Fruit fly (Drosophila melanogaster) whole organism, prepupa: ENCODE results near the gene Dci.

Experiments
- CG10631 ChIP-seq: fragments of 200-800 bp; sonication (Bioruptor generic); optimal IDR thresholded peaks from 2 replicates; lab custom pipeline; 2016; ENCODE audit warnings: missing biosample characterization, missing genetic modification characterization
- CG11294 ChIP-seq: fragments of 200-800 bp; sonication (Bioruptor generic); IDR thresholded peaks from 2 replicates; pipeline ENCODE4 v1.3.6; 2022; ENCODE audit warnings: missing biosample characterization, missing genetic modification characterization
- CG11762 ChIP-seq: fragments of 200-800 bp; sonication (Bioruptor generic); optimal IDR thresholded peaks from 3 replicates; lab custom pipeline; 2016; ENCODE audit warnings: missing biosample characterization, missing genetic modification characterization; ENCODE audit not compliant: insufficient read depth
- CG11902 ChIP-seq: fragments of 200-800 bp; sonication (Bioruptor generic); optimal IDR thresholded peaks from 3 replicates; lab custom pipeline; 2016; ENCODE audit warnings: missing biosample characterization, missing genetic modification characterization
- CG15336 ChIP-seq: fragments of 200-800 bp; sonication (Bioruptor generic); IDR thresholded peaks from 2 replicates; pipeline ENCODE4 v1.3.6; 2022; ENCODE audit warnings: missing biosample characterization, missing genetic modification characterization
- CG1621 ChIP-seq: fragments of 200-800 bp; sonication (Bioruptor generic); optimal IDR thresholded peaks from 3 replicates; lab custom pipeline; 2018; ENCODE audit warnings: missing biosample characterization, mild to moderate bottlenecking, missing genetic modification characterization
- CG16779 ChIP-seq: fragments of 200-800 bp; sonication (Bioruptor generic); optimal IDR thresholded peaks from 3 replicates; lab custom pipeline; 2017; ENCODE audit warnings: missing biosample characterization, mild to moderate bottlenecking, missing genetic modification characterization
- CG3032 ChIP-seq: fragments of 200-800 bp; optimal IDR thresholded peaks from 2 replicates; lab custom pipeline; 2019; ENCODE audit warnings: missing biosample characterization, mild to moderate bottlenecking, missing genetic modification characterization, moderate library complexity
- CG32006 ChIP-seq: fragments of 200-800 bp; sonication (Bioruptor generic); optimal IDR thresholded peaks from 3 replicates; lab custom pipeline; 2017; ENCODE audit warnings: missing biosample characterization, mild to moderate bottlenecking, missing genetic modification characterization
- CG34406 ChIP-seq: fragments of 200-800 bp; sonication (Bioruptor generic); optimal IDR thresholded peaks from 3 replicates; lab custom pipeline; 2016; ENCODE audit warnings: missing biosample characterization, missing genetic modification characterization
- CG3919 ChIP-seq: fragments of 200-800 bp; sonication (Bioruptor generic); optimal IDR thresholded peaks from 3 replicates; lab custom pipeline; 2016; ENCODE audit warnings: missing biosample characterization, missing genetic modification characterization
- CG4318 ChIP-seq: fragments of 200-800 bp; sonication (Bioruptor generic); optimal IDR thresholded peaks from 3 replicates; lab custom pipeline; 2017; ENCODE audit warnings: missing biosample characterization, mild to moderate bottlenecking, missing genetic modification characterization
- CG6163 ChIP-seq: fragments of 200-800 bp; sonication (Bioruptor generic); IDR thresholded peaks from 3 replicates; pipeline ENCODE4 v1.3.6; 2022; ENCODE audit warnings: missing biosample characterization, missing genetic modification characterization
- CG6276 ChIP-seq: fragments of 200-800 bp; sonication (Bioruptor generic); optimal IDR thresholded peaks from 2 replicates; lab custom pipeline; 2017; ENCODE audit warnings: missing biosample characterization, mild to moderate bottlenecking, missing genetic modification characterization
- CG6792 ChIP-seq: fragments of 200-800 bp; sonication (Bioruptor generic); optimal IDR thresholded peaks from 3 replicates; lab custom pipeline; 2016; ENCODE audit warnings: missing biosample characterization, missing genetic modification characterization
- CG7368 ChIP-seq: fragments of 200-800 bp; sonication (Bioruptor generic); optimal IDR thresholded peaks from 3 replicates; lab custom pipeline; 2016; ENCODE audit warnings: missing biosample characterization, missing genetic modification characterization
- CG8119 ChIP-seq: fragments of 200-800 bp; sonication (Bioruptor generic); IDR thresholded peaks from 3 replicates; pipeline ENCODE4 v1.3.6; 2022; ENCODE audit warnings: missing biosample characterization, missing genetic modification characterization
- CG8632 ChIP-seq: fragments of 200-800 bp; sonication (Bioruptor generic); optimal IDR thresholded peaks from 3 replicates; lab custom pipeline; 2016; ENCODE audit warnings: missing biosample characterization, missing genetic modification characterization
- CG9139 ChIP-seq: fragments of 200-800 bp; sonication (Bioruptor generic); optimal IDR thresholded peaks from 3 replicates; lab custom pipeline; 2017; ENCODE audit warnings: missing biosample characterization, mild to moderate bottlenecking, missing genetic modification characterization
- Eip78C ChIP-seq: fragments of 200-800 bp; sonication (Bioruptor generic); peaks from one replicate; lab custom pipeline; 2016; ENCODE audit warnings: missing biosample characterization, missing genetic modification characterization
- Eip93F ChIP-seq: fragments of 200-800 bp; sonication (Bioruptor generic); optimal IDR thresholded peaks from 2 replicates; lab custom pipeline; 2016; ENCODE audit warnings: missing biosample characterization, mild to moderate bottlenecking, missing genetic modification characterization
- Ets21C ChIP-seq: fragments of 200-800 bp; sonication (Bioruptor generic); optimal IDR thresholded peaks from 3 replicates; lab custom pipeline; 2016; ENCODE audit warnings: missing biosample characterization, missing genetic modification characterization
- Ets96B ChIP-seq: fragments of 200-800 bp; optimal IDR thresholded peaks from 2 replicates; lab custom pipeline; 2019; ENCODE audit warnings: missing biosample characterization, mild to moderate bottlenecking, missing genetic modification characterization, moderate library complexity
- Gug ChIP-seq: fragments of 200-800 bp; sonication (Bioruptor generic); IDR thresholded peaks from 2 replicates; pipeline ENCODE4 v1.3.6; 2022; ENCODE audit warnings: missing biosample characterization, missing genetic modification characterization
- Hr38 ChIP-seq: sonication (Bioruptor generic); optimal IDR thresholded peaks from 2 replicates; lab custom pipeline; 2016; ENCODE audit warnings: missing biosample characterization, missing genetic modification characterization
- Hr4 ChIP-seq: fragments of 200-800 bp; sonication (Bioruptor generic); optimal IDR thresholded peaks from 3 replicates; lab custom pipeline; 2016; ENCODE audit warnings: missing biosample characterization, missing genetic modification characterization
- Lpt ChIP-seq: fragments of 200-800 bp; sonication (Bioruptor generic); optimal IDR thresholded peaks from 3 replicates; lab custom pipeline; 2016; ENCODE audit warnings: missing biosample characterization, missing genetic modification characterization
- Met ChIP-seq: fragments of 200-800 bp; sonication (Bioruptor generic); optimal IDR thresholded peaks from 3 replicates; lab custom pipeline; 2016; ENCODE audit warnings: missing biosample characterization, missing genetic modification characterization
- OdsH ChIP-seq: fragments of 200-800 bp; sonication (Bioruptor generic); optimal IDR thresholded peaks from 3 replicates; lab custom pipeline; 2016; ENCODE audit warnings: missing biosample characterization, missing genetic modification characterization
- Smox ChIP-seq: fragments of 200-800 bp; sonication (Bioruptor generic); optimal IDR thresholded peaks from 3 replicates; lab custom pipeline; 2016; ENCODE audit warnings: missing biosample characterization, missing genetic modification characterization
- Sox102F ChIP-seq: fragments of 200-800 bp; sonication (Bioruptor generic); optimal IDR thresholded peaks from 2 replicates; lab custom pipeline; 2016; ENCODE audit warnings: missing biosample characterization, mild to moderate bottlenecking, missing genetic modification characterization
- Sox14 ChIP-seq: fragments of 200-800 bp; sonication (Bioruptor generic); optimal IDR thresholded peaks from 3 replicates; lab custom pipeline; 2016; ENCODE audit warnings: missing biosample characterization, missing genetic modification characterization
- Sox15 ChIP-seq: fragments of 200-800 bp; sonication (Bioruptor generic); optimal IDR thresholded peaks from 3 replicates; lab custom pipeline; 2016; ENCODE audit warnings: missing biosample characterization, missing genetic modification characterization
- achi ChIP-seq: fragments of 200-800 bp; sonication (Bioruptor generic); optimal IDR thresholded peaks from 3 replicates; lab custom pipeline; 2016; ENCODE audit warnings: missing biosample characterization, missing genetic modification characterization
- acj6 ChIP-seq: fragments of 200-800 bp; sonication (Bioruptor generic); optimal IDR thresholded peaks from 3 replicates; lab custom pipeline; 2016; ENCODE audit warnings: missing biosample characterization, missing genetic modification characterization
- cyc ChIP-seq: fragments of 200-800 bp; sonication (Bioruptor generic); optimal IDR thresholded peaks from 3 replicates; lab custom pipeline; 2016; ENCODE audit warnings: missing biosample characterization, missing genetic modification characterization
- dac ChIP-seq: fragments of 200-800 bp; sonication (Bioruptor generic); optimal IDR thresholded peaks from 2 replicates; lab custom pipeline; 2017; ENCODE audit warnings: missing biosample characterization, mild to moderate bottlenecking, missing genetic modification characterization
- eg ChIP-seq: fragments of 200-800 bp; sonication (Bioruptor generic); IDR thresholded peaks from 3 replicates; pipeline ENCODE4 v1.3.6; 2022; ENCODE audit warnings: missing biosample characterization, missing genetic modification characterization
- esn ChIP-seq: fragments of 200-800 bp; sonication (Bioruptor generic); optimal IDR thresholded peaks from 2 replicates; lab custom pipeline; 2016; ENCODE audit warnings: missing biosample characterization, mild to moderate bottlenecking, missing genetic modification characterization, moderate library complexity
- fd59A ChIP-seq: fragments of 200-800 bp; sonication (Bioruptor generic); optimal IDR thresholded peaks from 2 replicates; lab custom pipeline; 2017; ENCODE audit warnings: missing biosample characterization, mild to moderate bottlenecking, missing genetic modification characterization, missing genetic modification reagents
- fd85E ChIP-seq: fragments of 200-800 bp; sonication (Bioruptor generic); optimal IDR thresholded peaks from 3 replicates; lab custom pipeline; 2016; ENCODE audit warnings: missing biosample characterization, missing genetic modification characterization
- lz ChIP-seq: fragments of 200-800 bp; sonication (Bioruptor generic); optimal IDR thresholded peaks from 3 replicates; lab custom pipeline; 2016; ENCODE audit warnings: missing biosample characterization, missing genetic modification characterization
- net ChIP-seq: fragments of 200-800 bp; sonication (Bioruptor generic); optimal IDR thresholded peaks from 3 replicates; lab custom pipeline; 2016; ENCODE audit warnings: missing biosample characterization, missing genetic modification characterization
- pdm3 ChIP-seq: fragments of 200-800 bp; sonication (Bioruptor generic); optimal IDR thresholded peaks from 3 replicates; lab custom pipeline; 2016; ENCODE audit warnings: missing biosample characterization, missing genetic modification characterization
- salr ChIP-seq, 2 experiments: fragments of 200-800 bp; sonication (Bioruptor generic); optimal IDR thresholded peaks; 3 replicates each; lab custom pipeline; 2016 to 2018; ENCODE audit warnings: missing biosample characterization in 2 of 2, missing genetic modification characterization in 2 of 2, mild to moderate bottlenecking in 1 of 2
- spab ChIP-seq: fragments of 200-800 bp; sonication (Bioruptor generic); optimal IDR thresholded peaks from 2 replicates; lab custom pipeline; 2017; ENCODE audit warnings: missing biosample characterization, mild to moderate bottlenecking, missing genetic modification characterization, missing genetic modification reagents
- ss ChIP-seq, 2 experiments: fragments of 200-800 bp; sonication (Bioruptor generic); optimal IDR thresholded peaks; 2 replicates in 1 of 2; 3 replicates in 1 of 2; lab custom pipeline; 2017 to 2018; ENCODE audit warnings: mild to moderate bottlenecking in 2 of 2, missing biosample characterization in 2 of 2, missing genetic modification characterization in 2 of 2, moderate library complexity in 1 of 2
- svp ChIP-seq: fragments of 200-800 bp; sonication (Bioruptor generic); peaks from one replicate; lab custom pipeline; 2016; ENCODE audit warnings: missing biosample characterization, missing genetic modification characterization

Gene Dci

dm6 chr3L:819297-819886, 31.8 kb upstream of the Dci start (continued):
- TF ChIP-seq CG10631 = peak; percentile 23
- TF ChIP-seq net (GFP tag; lab: Kevin White, UChicago) = peak; percentile 26
- TF ChIP-seq acj6 (GFP tag; lab: Kevin White, UChicago) = peak; percentile 55
- TF ChIP-seq CG15336 = peak; percentile 25; the same call in 1 of the 2 replicates
- peak; percentile 66 for TF ChIP-seq CG3919 (GFP tag; lab: Kevin White, UChicago)
- 0 out of 2 replicates have a peak, but pooled peaks have one; percentile 6 for TF ChIP-seq CG11294
- TF ChIP-seq spab (GFP tag; lab: Kevin White, UChicago) = no peak
- peak; percentile 73 for TF ChIP-seq esn (GFP tag; lab: Kevin White, UChicago)
- TF ChIP-seq CG8632 (GFP tag; lab: Kevin White, UChicago) = peak; percentile 24
- TF ChIP-seq Ets96B (tag; lab: Kevin White, UChicago) = no peak
- peak; percentile 44 for TF ChIP-seq Eip93F
- TF ChIP-seq Smox (GFP tag; lab: Kevin White, UChicago) = peak; percentile 69

- no peak for TF ChIP-seq Hr38 (GFP tag; lab: Kevin White, UChicago)
- TF ChIP-seq CG11762 = peak; percentile 63
- peak; percentile 84 for TF ChIP-seq CG34406 (GFP tag; lab: Kevin White, UChicago)
- peak; percentile 85 for TF ChIP-seq Sox102F
- TF ChIP-seq CG4318 (GFP tag; lab: Kevin White, UChicago) = peak; percentile 76
- TF ChIP-seq Sox14 = peak; percentile 71
- peak; percentile 66 for TF ChIP-seq Hr4
- TF ChIP-seq Ets21C = peak; percentile 63
- TF ChIP-seq CG6163 (GFP tag; lab: Robert Waterston, UW) = peak; percentile 90
- peak; percentile 88 for TF ChIP-seq OdsH
- TF ChIP-seq CG9139 (GFP tag; lab: Kevin White, UChicago) = peak; percentile 81
- TF ChIP-seq CG3032 = peak; percentile 83
- TF ChIP-seq CG8119 (GFP tag; lab: Robert Waterston, UW) = peak; percentile 88
- peak; percentile 80 for TF ChIP-seq Smox (GFP tag; lab: Kevin White, UChicago)
- peak; percentile 76 for TF ChIP-seq CG6276 (GFP tag; lab: Kevin White, UChicago)
- peak; percentile 82 for TF ChIP-seq Met
- peak; percentile 77 for TF ChIP-seq CG16779 (tag; lab: Kevin White, UChicago)
- TF ChIP-seq fd85E (GFP tag; lab: Kevin White, UChicago) = no peak
- peak; percentile 66 for TF ChIP-seq Sox15 (GFP tag; lab: Kevin White, UChicago)
- peak; percentile 67 for TF ChIP-seq Eip93F
- peak; percentile 81 for TF ChIP-seq net (GFP tag; lab: Kevin White, UChicago)
- peak; percentile 88 for TF ChIP-seq achi
- peak; percentile 63 for TF ChIP-seq CG11902
- TF ChIP-seq Gug = peak; percentile 82
- peak; percentile 68 to 70 for TF ChIP-seq salr (GFP tag; optimal IDR thresholded peaks at IDR 0.05; lab: Kevin White, UChicago)
- peak; percentile 61 for TF ChIP-seq fd59A (GFP tag; lab: Kevin White, UChicago)
- TF ChIP-seq Eip78C (GFP tag; lab: Kevin White, UChicago) = peak; percentile 95
- TF ChIP-seq dac (GFP tag; lab: Kevin White, UChicago) = peak; percentile 61
- TF ChIP-seq CG6792 (GFP tag; lab: Kevin White, UChicago) = peak; percentile 85
- TF ChIP-seq spab (GFP tag; lab: Kevin White, UChicago) = peak; percentile 75
- TF ChIP-seq CG1621 (tag; lab: Kevin White, UChicago) = peak; percentile 73
- TF ChIP-seq acj6 (GFP tag; lab: Kevin White, UChicago) = peak; percentile 83
- peak; percentile 94 for TF ChIP-seq svp (GFP tag; lab: Kevin White, UChicago)
- peak; percentile 84 for TF ChIP-seq CG10631
- TF ChIP-seq lz (GFP tag; lab: Kevin White, UChicago) = peak; percentile 79
- TF ChIP-seq cyc = peak; percentile 68
- peak; percentile 79 for TF ChIP-seq pdm3 (GFP tag; lab: Kevin White, UChicago)
- TF ChIP-seq CG8632 (GFP tag; lab: Kevin White, UChicago) = peak; percentile 83
- peak; percentile 82 for TF ChIP-seq CG3919 (GFP tag; lab: Kevin White, UChicago)
- TF ChIP-seq CG7368 = peak; percentile 68
- TF ChIP-seq Lpt (GFP tag; lab: Kevin White, UChicago) = peak; percentile 76
- peak; percentile 79 for TF ChIP-seq CG11294
- TF ChIP-seq CG32006 (GFP tag; lab: Kevin White, UChicago) = peak; percentile 87
- TF ChIP-seq eg (GFP tag; lab: Robert Waterston, UW) = peak; percentile 93
- peak; percentile 87 for TF ChIP-seq esn (GFP tag; lab: Kevin White, UChicago)
- TF ChIP-seq ss (GFP tag; optimal IDR thresholded peaks at IDR 0.05; lab: Kevin White, UChicago) = peak; percentile 83 to 89
- peak; percentile 88 for TF ChIP-seq CG15336
Measured at dm6 chr3L:820332-820731, 30.8 kb upstream of the Dci start.
